Worm (Caenorhabditis elegans): ENCODE data around the gene nhr-41.

DNA sequence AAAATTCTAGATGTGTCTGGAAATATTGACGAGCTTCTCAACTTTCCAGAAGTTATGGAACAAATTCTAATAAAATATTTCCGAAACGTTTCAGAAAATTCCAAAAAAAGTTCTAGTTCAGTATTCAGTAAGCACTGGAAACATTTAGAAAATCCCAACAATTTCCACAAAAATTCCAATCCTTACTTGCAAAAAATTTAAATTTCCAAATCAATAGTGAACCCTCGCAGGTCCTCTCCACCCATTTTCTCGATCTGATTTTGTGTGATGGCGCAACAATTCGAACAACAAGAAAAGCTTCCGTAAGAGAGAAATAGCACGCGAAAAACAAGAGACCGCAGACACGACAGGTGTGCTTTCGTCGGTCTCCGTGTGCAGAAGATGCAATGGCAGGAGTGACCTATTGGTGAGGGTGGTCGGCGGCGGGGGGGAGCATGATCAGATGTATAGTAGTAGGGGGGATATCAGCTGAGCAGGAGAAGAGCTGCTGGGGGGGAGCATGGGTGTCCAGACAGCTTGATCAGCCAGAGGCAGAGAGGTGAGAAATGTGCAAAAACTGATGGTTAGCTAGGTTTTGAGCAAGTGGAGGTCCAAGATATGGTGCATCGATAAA lies 24.3 kb upstream of the nhr-41 start:
- TF ChIP-seq him-1 (tag; optimal IDR thresholded peaks at IDR 0.05) (no peak), W03F9.2 (tag; optimal IDR thresholded peaks at IDR 0.05) (no peak)
